Worm (Caenorhabditis elegans) whole organism, young adult: ENCODE data around the gene srbc-58.

ENCODE experiments used
- B0336.3 ChIP-seq: fragments of 200-800 bp; sonication (Bioruptor generic); IDR thresholded peaks from 2 replicates; pipeline ENCODE4 v1.3.6; 2022; ENCODE audit warnings: missing genetic modification characterization, missing compliant biosample characterization
- F39B2.1 ChIP-seq: fragments of 200-800 bp; sonication (Bioruptor generic); IDR thresholded peaks from 2 replicates; pipeline ENCODE4 v1.3.6; 2022; ENCODE audit warnings: missing genetic modification reagents, missing genetic modification characterization, missing compliant biosample characterization
- F49E8.2 ChIP-seq: sonication (generic microtip); optimal IDR thresholded peaks from 3 replicates; lab custom pipeline; 2017; ENCODE audit warnings: missing genetic modification characterization, mild to moderate bottlenecking, missing compliant biosample characterization, antibody characterized with exemption, moderate library complexity; ENCODE audit not compliant: insufficient read depth
- T07F8.4 ChIP-seq: sonication (generic microtip); optimal IDR thresholded peaks from 2 replicates; lab custom pipeline; 2016; ENCODE audit warnings: mild to moderate bottlenecking, missing genetic modification characterization, moderate library complexity, missing compliant biosample characterization
- Y95B8A.8 ChIP-seq: fragments of 200-800 bp; sonication (Bioruptor generic); IDR thresholded peaks from 2 replicates; pipeline ENCODE4 v1.3.6; 2022; ENCODE audit warnings: missing genetic modification reagents, missing genetic modification characterization, missing compliant biosample characterization
- akir-1 ChIP-seq: fragments of 200-800 bp; sonication (Bioruptor generic); optimal IDR thresholded peaks from 2 replicates; lab custom pipeline; 2018; ENCODE audit warnings: mild to moderate bottlenecking, missing genetic modification characterization, moderate library complexity, missing compliant biosample characterization
- ama-1 ChIP-seq, 3 experiments: fragments of 150-350 bp in 1 of 3; sonication (generic microtip) in 2 of 3; optimal IDR thresholded peaks; 2 replicates each; lab custom pipeline; 2014 to 2018; ENCODE audit warnings: missing biosample characterization in 2 of 3, missing genetic modification characterization in 2 of 3, missing genetic modification reagents in 2 of 3
- aptf-2 ChIP-seq: fragments of 200-800 bp; sonication (Bioruptor generic); conservative IDR thresholded peaks from 2 replicates; pipeline ENCODE4 v1.3.6; 2022; ENCODE audit warnings: missing genetic modification reagents, missing genetic modification characterization, missing compliant biosample characterization
- aptf-3 ChIP-seq: fragments of 200-800 bp; sonication (Bioruptor generic); IDR thresholded peaks from 2 replicates; pipeline ENCODE4 v1.3.6; 2022; ENCODE audit warnings: missing genetic modification characterization, missing compliant biosample characterization
- atf-7 ChIP-seq: sonication (generic microtip); optimal IDR thresholded peaks from 2 replicates; lab custom pipeline; 2017; ENCODE audit warnings: mild to moderate bottlenecking, missing genetic modification characterization, missing compliant biosample characterization
- athp-1 ChIP-seq: sonication (generic microtip); optimal IDR thresholded peaks from 2 replicates; lab custom pipeline; 2017; ENCODE audit warnings: mild to moderate bottlenecking, missing genetic modification characterization, missing compliant biosample characterization
- attf-3 ChIP-seq: fragments of 200-800 bp; sonication (Bioruptor generic); conservative IDR thresholded peaks from 2 replicates; pipeline ENCODE4 v1.3.6; 2022; ENCODE audit warnings: missing genetic modification reagents, missing genetic modification characterization, missing compliant biosample characterization
- bed-2 ChIP-seq: fragments of 200-800 bp; sonication (Bioruptor generic); IDR thresholded peaks from 2 replicates; pipeline ENCODE4 v1.3.6; 2022; ENCODE audit warnings: missing genetic modification reagents, missing genetic modification characterization, missing compliant biosample characterization
- cebp-1 ChIP-seq, 2 experiments: fragments of 200-800 bp in 1 of 2; sonication (Bioruptor generic) in 1 of 2; sonication (generic microtip) in 1 of 2; IDR thresholded peaks in 1 of 2; optimal IDR thresholded peaks in 1 of 2; 2 replicates each; pipeline versions ENCODE4 v1.3.6 to Lab custom; 2017 to 2022; ENCODE audit warnings: missing compliant biosample characterization in 2 of 2, missing genetic modification characterization in 2 of 2, mild to moderate bottlenecking in 1 of 2, missing genetic modification reagents in 1 of 2, moderate library complexity in 1 of 2
- ceh-27 ChIP-seq: fragments of 200-800 bp; sonication (Bioruptor generic); optimal IDR thresholded peaks from 2 replicates; lab custom pipeline; 2018; ENCODE audit warnings: mild to moderate bottlenecking, missing genetic modification characterization, moderate library complexity, missing compliant biosample characterization
- chd-7 ChIP-seq: sonication (generic microtip); optimal IDR thresholded peaks from 2 replicates; lab custom pipeline; 2016; ENCODE audit warnings: mild to moderate bottlenecking, missing genetic modification characterization, moderate library complexity, missing compliant biosample characterization
- dox-1 ChIP-seq: fragments of 200-800 bp; sonication (Bioruptor generic); IDR thresholded peaks from 2 replicates; pipeline ENCODE4 v1.3.6; 2022; ENCODE audit warnings: missing genetic modification reagents, missing genetic modification characterization, missing compliant biosample characterization
- dpff-1 ChIP-seq: sonication (generic microtip); optimal IDR thresholded peaks from 2 replicates; lab custom pipeline; 2017; ENCODE audit warnings: mild to moderate bottlenecking, missing genetic modification characterization, missing compliant biosample characterization
- egl-18 ChIP-seq: fragments of 200-800 bp; sonication (Bioruptor generic); IDR thresholded peaks from 2 replicates; pipeline ENCODE4 v1.3.6; 2022; ENCODE audit warnings: missing genetic modification reagents, missing genetic modification characterization, missing compliant biosample characterization
- gei-17 ChIP-seq: fragments of 200-800 bp; sonication (Bioruptor generic); optimal IDR thresholded peaks from 2 replicates; lab custom pipeline; 2018; ENCODE audit warnings: mild to moderate bottlenecking, missing genetic modification characterization, missing compliant biosample characterization
- hrde-1 ChIP-seq: sonication (generic microtip); optimal IDR thresholded peaks from 2 replicates; lab custom pipeline; 2016; ENCODE audit warnings: missing genetic modification characterization, mild to moderate bottlenecking, missing compliant biosample characterization, moderate library complexity, missing genotype, missing genetic modification reagents, borderline replicate concordance
- hsf-1 ChIP-seq: fragments of 200-800 bp; sonication (Bioruptor generic); IDR thresholded peaks from 2 replicates; pipeline ENCODE4 v1.3.6; 2022; ENCODE audit warnings: missing genetic modification reagents, missing genetic modification characterization, missing compliant biosample characterization
- lag-1 ChIP-seq: fragments of 200-800 bp; sonication (Bioruptor generic); IDR thresholded peaks from 2 replicates; pipeline ENCODE4 v1.3.6; 2022; ENCODE audit warnings: missing genetic modification reagents, missing genetic modification characterization, missing compliant biosample characterization
- let-526 ChIP-seq: fragments of 200-800 bp; sonication (Bioruptor generic); IDR thresholded peaks from 2 replicates; pipeline ENCODE4 v1.3.6; 2022; ENCODE audit warnings: missing genetic modification reagents, missing genetic modification characterization, missing compliant biosample characterization
- let-607 ChIP-seq, 2 experiments: fragments of 200-800 bp in 1 of 2; sonication (Bioruptor generic) in 1 of 2; sonication (generic microtip) in 1 of 2; optimal IDR thresholded peaks; 2 replicates each; lab custom pipeline; 2016 to 2018; ENCODE audit warnings: mild to moderate bottlenecking in 2 of 2, missing compliant biosample characterization in 2 of 2, missing genetic modification characterization in 2 of 2, moderate library complexity in 2 of 2, missing genotype in 1 of 2
- lin-35 ChIP-seq, 3 experiments: fragments of 150-350 bp in 2 of 3; sonication (generic microtip) in 1 of 3; optimal IDR thresholded peaks; 2 replicates each; lab custom pipeline; 2014 to 2018; ENCODE audit warnings: missing biosample characterization in 3 of 3, missing genetic modification characterization in 3 of 3, missing genetic modification reagents in 3 of 3
- lir-1 ChIP-seq: fragments of 200-800 bp; sonication (Bioruptor generic); conservative IDR thresholded peaks from 2 replicates; pipeline ENCODE4 v1.3.6; 2022; ENCODE audit warnings: missing genetic modification reagents, missing genetic modification characterization, missing compliant biosample characterization
- madf-6 ChIP-seq: fragments of 200-800 bp; sonication (Bioruptor generic); IDR thresholded peaks from 2 replicates; pipeline ENCODE4 v1.3.6; 2022; ENCODE audit warnings: missing genetic modification reagents, missing genetic modification characterization, missing compliant biosample characterization
- mel-28 ChIP-seq: sonication (generic microtip); optimal IDR thresholded peaks from 2 replicates; lab custom pipeline; 2016; ENCODE audit warnings: borderline replicate concordance, mild to moderate bottlenecking, missing genetic modification characterization, missing compliant biosample characterization
- nfya-2 ChIP-seq: fragments of 200-800 bp; sonication (Bioruptor generic); IDR thresholded peaks from 2 replicates; pipeline ENCODE4 v1.3.6; 2022; ENCODE audit warnings: missing genetic modification reagents, missing genetic modification characterization, missing compliant biosample characterization
- nhr-80 ChIP-seq: sonication (generic microtip); optimal IDR thresholded peaks from 2 replicates; lab custom pipeline; 2016; ENCODE audit warnings: missing genetic modification characterization, missing compliant biosample characterization
- nhr-90 ChIP-seq: sonication (generic microtip); optimal IDR thresholded peaks from 2 replicates; lab custom pipeline; 2016; ENCODE audit warnings: missing genotype, mild to moderate bottlenecking, missing genetic modification characterization, missing compliant biosample characterization
- repo-1 ChIP-seq: sonication (generic microtip); optimal IDR thresholded peaks from 2 replicates; lab custom pipeline; 2017; ENCODE audit warnings: mild to moderate bottlenecking, missing genetic modification characterization, missing compliant biosample characterization
- rpc-1 ChIP-seq, 2 experiments: fragments of 150-350 bp in 1 of 2; sonication (generic microtip) in 1 of 2; optimal IDR thresholded peaks; 2 replicates each; lab custom pipeline; 2014 to 2018; ENCODE audit warnings: missing biosample characterization in 1 of 2, missing genetic modification characterization in 1 of 2, missing genetic modification reagents in 1 of 2, missing genotype in 1 of 2
- sea-2 ChIP-seq: fragments of 200-800 bp; sonication (Bioruptor generic); IDR thresholded peaks from 2 replicates; pipeline ENCODE4 v1.3.6; 2022; ENCODE audit warnings: missing genetic modification characterization, missing compliant biosample characterization
- snpc-1.1 ChIP-seq: sonication (generic microtip); optimal IDR thresholded peaks from 2 replicates; lab custom pipeline; 2017; ENCODE audit warnings: missing genetic modification characterization, mild to moderate bottlenecking, missing compliant biosample characterization, antibody characterized with exemption, moderate library complexity, missing genotype, missing genetic modification reagents; ENCODE audit not compliant: insufficient read depth
- somi-1 ChIP-seq: fragments of 200-800 bp; sonication (Bioruptor generic); optimal IDR thresholded peaks from 2 replicates; lab custom pipeline; 2018; ENCODE audit warnings: mild to moderate bottlenecking, missing genetic modification characterization, missing compliant biosample characterization
- tbp1 ChIP-seq: fragments of 200-800 bp; sonication (Bioruptor generic); optimal IDR thresholded peaks from 2 replicates; lab custom pipeline; 2018; ENCODE audit warnings: mild to moderate bottlenecking, missing genetic modification characterization, missing compliant biosample characterization
- tlf-1 ChIP-seq: fragments of 200-800 bp; sonication (Bioruptor generic); optimal IDR thresholded peaks from 2 replicates; lab custom pipeline; 2018; ENCODE audit warnings: mild to moderate bottlenecking, missing genetic modification characterization, missing compliant biosample characterization
- unc-130 ChIP-seq: sonication (generic microtip); optimal IDR thresholded peaks from 2 replicates; lab custom pipeline; 2016; ENCODE audit warnings: missing genetic modification reagents, missing genetic modification characterization, missing compliant biosample characterization
- xnd-1 ChIP-seq: sonication (generic microtip); optimal IDR thresholded peaks from 2 replicates; lab custom pipeline; 2016; ENCODE audit warnings: missing genotype, missing genetic modification reagents, missing genetic modification characterization, missing compliant biosample characterization
- zfh-2 ChIP-seq: fragments of 200-800 bp; sonication (Bioruptor generic); conservative IDR thresholded peaks from 2 replicates; pipeline ENCODE4 v1.3.6; 2022; ENCODE audit warnings: missing genetic modification reagents, missing genetic modification characterization, missing compliant biosample characterization
- zim-3 ChIP-seq: sonication (generic microtip); optimal IDR thresholded peaks from 2 replicates; lab custom pipeline; 2017; ENCODE audit warnings: mild to moderate bottlenecking, missing genetic modification characterization, moderate library complexity, missing compliant biosample characterization
- ztf-18 ChIP-seq: sonication (generic microtip); optimal IDR thresholded peaks from 2 replicates; lab custom pipeline; 2016; ENCODE audit warnings: missing genotype, mild to moderate bottlenecking, missing genetic modification characterization, missing compliant biosample characterization
- ztf-22 ChIP-seq: fragments of 200-800 bp; sonication (Bioruptor generic); optimal IDR thresholded peaks from 2 replicates; lab custom pipeline; 2018; ENCODE audit warnings: mild to moderate bottlenecking, missing genetic modification characterization, moderate library complexity, missing compliant biosample characterization
- ztf-28 ChIP-seq: fragments of 200-800 bp; sonication (Bioruptor generic); IDR thresholded peaks from 2 replicates; pipeline ENCODE4 v1.3.6; 2022; ENCODE audit warnings: missing genetic modification reagents, missing genetic modification characterization, missing compliant biosample characterization

srbc-58 gene

ce11 chrV:731330-731729 is 43.5 kb upstream of the srbc-58 start (continued):
- TF ChIP-seq aptf-3 (GFP tag; lab: Robert Waterston, UW) (no peak), ztf-18 (tag; lab: Kevin White, UChicago) (no peak), T07F8.4 (tag; lab: Kevin White, UChicago) (no peak), ama-1 (optimal IDR thresholded peaks at IDR 0.05; lab: Kevin White, UChicago) (peak; percentile 1), ama-1 (GFP tag; optimal IDR thresholded peaks at IDR 0.05; lab: Kevin White, UChicago) (no peak), ztf-28 (GFP tag; lab: Robert Waterston, UW) (no peak), mel-28 (tag; lab: Kevin White, UChicago) (no peak), atf-7 (tag; lab: Kevin White, UChicago) (peak; percentile 93), repo-1 (peak; percentile 78), athp-1 (peak; percentile 18), hsf-1 (GFP tag; lab: Robert Waterston, UW) (no peak), tlf-1 (peak; percentile 84), nhr-90 (tag; lab: Kevin White, UChicago) (peak; percentile 79), hrde-1 (tag; lab: Kevin White, UChicago) (no peak), F39B2.1 (GFP tag; lab: Robert Waterston, UW) (no peak), cebp-1 (GFP tag; IDR thresholded peaks at IDR 0.05; lab: Robert Waterston, UW) (peak; percentile 33; the same call in 1 of the 2 replicates), cebp-1 (tag; optimal IDR thresholded peaks at IDR 0.05; lab: Kevin White, UChicago) (peak; percentile 89), aptf-2 (GFP tag; lab: Robert Waterston, UW) (no peak), bed-2 (GFP tag; lab: Robert Waterston, UW) (no peak), snpc-1.1 (no peak), rpc-1 (optimal IDR thresholded peaks at IDR 0.05; lab: Kevin White, UChicago) (no peak), rpc-1 (tag; optimal IDR thresholded peaks at IDR 0.05; lab: Kevin White, UChicago) (no peak), Y95B8A.8 (GFP tag; lab: Robert Waterston, UW) (peak; percentile 74; the same call in 1 of the 2 replicates), lir-1 (GFP tag; lab: Robert Waterston, UW) (peak; percentile 73), nfya-2 (GFP tag; lab: Robert Waterston, UW) (no peak), unc-130 (no peak), zim-3 (tag; lab: Kevin White, UChicago) (no peak), egl-18 (GFP tag; lab: Robert Waterston, UW) (no peak), chd-7 (peak; percentile 93), lin-35 (GFP tag; optimal IDR thresholded peaks at IDR 0.05; lab: Kevin White, UChicago) (peak in 1 of 3 experiments; percentile 29), lag-1 (no peak), zfh-2 (GFP tag; lab: Robert Waterston, UW) (peak; percentile 81), dox-1 (GFP tag; lab: Robert Waterston, UW) (peak; percentile 60; the same call in 1 of the 2 replicates), attf-3 (GFP tag; lab: Robert Waterston, UW) (no peak), ztf-22 (GFP tag; lab: Kevin White, UChicago) (peak; percentile 93), dpff-1 (tag; lab: Kevin White, UChicago) (no peak), nhr-80 (tag; lab: Kevin White, UChicago) (peak; percentile 97), madf-6 (GFP tag; lab: Robert Waterston, UW) (0 out of 2 replicates have a peak, but pooled peaks have one; percentile 31), tbp1 (GFP tag; lab: Kevin White, UChicago) (peak; percentile 63), let-526 (peak; percentile 96), ceh-27 (GFP tag; lab: Kevin White, UChicago) (peak; percentile 41), gei-17 (GFP tag; lab: Kevin White, UChicago) (peak; percentile 55), xnd-1 (tag; lab: Kevin White, UChicago) (no peak), F49E8.2 (tag; lab: Kevin White, UChicago) (no peak), B0336.3 (GFP tag; lab: Robert Waterston, UW) (peak; percentile 96), akir-1 (GFP tag; lab: Kevin White, UChicago) (no peak), somi-1 (GFP tag; lab: Kevin White, UChicago) (peak; percentile 89), let-607 (tag; optimal IDR thresholded peaks at IDR 0.05; lab: Kevin White, UChicago) (peak in 1 of 2 experiments; percentile 85), sea-2 (GFP tag; lab: Robert Waterston, UW) (0 out of 2 replicates have a peak, but pooled peaks have one; percentile 11)
